Fruit fly (Drosophila melanogaster) whole organism, larva: ENCODE measurements around the gene CG11698.

ENCODE experiments used
- noc ChIP-seq: fragments of 200-800 bp; sonication (Bioruptor generic); optimal IDR thresholded peaks from 3 replicates; lab custom pipeline; 2019; ENCODE audit warnings: missing biosample characterization, mild to moderate bottlenecking, missing genetic modification characterization, moderate library complexity

CG11698 gene

dm6 chr3R:8353994-8354393 is 42.0 kb downstream of the CG11698 start:
- no peak for TF ChIP-seq noc

DNA sequence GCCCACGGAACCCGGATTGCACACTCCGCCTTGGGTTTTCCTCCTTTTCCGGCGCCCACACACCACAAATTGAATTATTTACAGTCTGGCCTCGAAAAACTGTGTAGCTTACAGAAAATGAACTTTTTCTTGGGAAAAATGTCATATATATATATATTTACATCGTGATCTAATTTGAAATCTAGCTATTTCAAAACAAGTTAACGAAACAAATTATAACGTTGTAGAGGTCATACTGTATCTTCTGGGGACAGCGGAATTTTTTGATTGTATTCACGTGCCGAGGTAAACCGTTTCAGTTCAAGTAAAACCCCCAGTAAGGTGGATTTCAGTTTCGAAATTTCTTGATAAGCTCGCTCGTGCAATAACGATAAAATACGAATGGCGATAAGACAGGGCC is 42.5 kb downstream of the CG11698 start:
- TF ChIP-seq noc: peak; percentile 23

- no peak for TF ChIP-seq noc
Measured at dm6 chr3R:8354969-8355368, 43.0 kb downstream of the CG11698 start.

DNA sequence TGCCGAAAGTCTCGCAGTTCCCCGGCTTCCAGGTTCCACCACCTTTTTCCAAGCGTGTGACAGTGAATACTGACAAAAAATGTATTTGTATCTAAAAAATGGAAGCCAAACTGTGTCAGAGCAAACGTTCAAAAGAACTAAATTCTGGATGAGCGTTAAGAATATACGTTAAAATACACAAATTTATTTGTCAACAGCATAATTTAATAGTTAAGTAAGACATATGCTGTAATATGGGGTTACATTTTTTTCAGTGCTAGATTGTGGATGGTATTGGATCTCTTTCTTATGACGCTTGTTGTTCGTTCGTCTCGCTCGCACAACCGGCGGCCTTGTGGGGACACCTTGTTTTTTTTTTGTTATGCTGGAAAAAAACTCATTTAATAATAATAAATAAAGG is 43.6 kb downstream of the CG11698 start:
- peak; percentile 78 for TF ChIP-seq noc

DNA sequence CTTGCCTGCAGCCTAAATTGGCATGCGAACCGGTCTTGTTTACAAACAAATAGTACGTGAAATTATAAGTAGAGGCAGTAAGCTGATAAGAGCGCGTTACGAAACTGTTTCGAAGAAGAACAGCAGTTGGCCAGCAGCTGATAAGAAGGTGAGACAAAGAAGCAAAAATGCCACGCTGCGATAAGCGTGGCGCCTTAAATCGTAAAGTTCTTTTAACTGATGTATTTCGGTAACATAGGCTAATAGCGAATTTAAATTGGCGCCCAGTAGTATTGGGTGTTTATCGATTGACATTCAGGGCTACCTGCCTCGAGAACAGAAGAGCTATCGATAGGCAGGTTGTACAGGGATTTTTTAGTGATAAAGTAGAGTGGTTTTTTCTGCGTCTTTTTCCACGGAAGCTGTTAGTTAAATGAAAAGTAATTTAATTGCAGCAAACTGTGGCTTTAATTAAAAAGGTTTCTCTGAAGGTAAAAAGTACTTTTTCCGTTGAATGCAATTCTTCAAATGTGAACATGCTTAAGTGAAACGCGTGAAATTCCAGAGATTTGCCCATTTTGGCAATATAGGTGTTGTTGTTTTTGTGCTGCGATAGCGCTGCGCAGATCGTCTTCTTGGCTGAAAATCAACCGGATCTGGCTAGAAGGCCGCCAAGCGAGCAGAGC is 44.8 kb downstream of the CG11698 start, which contains the start of gene stck:
TSS of gene stck (plus strand) at position 353 of the 665 bp plus-strand sequence.
- TF ChIP-seq noc: no peak

DNA sequence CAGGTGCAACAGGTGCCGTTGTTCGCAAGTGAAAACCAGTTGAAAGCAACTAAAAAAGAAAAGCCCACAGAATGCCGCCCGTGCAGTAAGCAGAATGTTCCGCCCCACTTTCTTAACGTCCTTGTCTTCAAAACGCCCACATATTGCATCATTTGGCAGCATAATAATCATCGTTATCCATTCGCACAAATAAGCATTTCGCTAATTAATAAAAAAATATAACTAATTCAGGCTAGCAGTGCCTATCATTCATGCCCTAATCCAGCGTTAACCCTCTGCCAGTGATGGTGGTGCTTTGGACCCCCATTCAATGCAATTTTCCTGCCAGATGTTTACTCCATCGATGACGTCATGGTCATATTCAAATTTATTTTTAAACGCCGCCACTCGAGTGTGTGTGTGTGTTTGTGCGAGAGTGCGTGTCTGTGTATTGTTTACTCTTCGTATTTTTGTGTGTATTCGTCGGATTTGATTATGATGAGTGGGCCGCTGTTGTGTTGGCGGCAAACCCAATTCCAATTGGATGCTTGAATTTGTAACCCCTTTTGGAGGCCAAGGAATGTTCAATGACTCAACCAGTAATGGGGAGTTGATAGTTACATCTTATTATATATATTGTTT is 45.5 kb downstream of the CG11698 start:
- no peak for TF ChIP-seq noc

- no peak for TF ChIP-seq noc
Measured at dm6 chr3R:8358004-8358403, 46.0 kb downstream of the CG11698 start.

DNA sequence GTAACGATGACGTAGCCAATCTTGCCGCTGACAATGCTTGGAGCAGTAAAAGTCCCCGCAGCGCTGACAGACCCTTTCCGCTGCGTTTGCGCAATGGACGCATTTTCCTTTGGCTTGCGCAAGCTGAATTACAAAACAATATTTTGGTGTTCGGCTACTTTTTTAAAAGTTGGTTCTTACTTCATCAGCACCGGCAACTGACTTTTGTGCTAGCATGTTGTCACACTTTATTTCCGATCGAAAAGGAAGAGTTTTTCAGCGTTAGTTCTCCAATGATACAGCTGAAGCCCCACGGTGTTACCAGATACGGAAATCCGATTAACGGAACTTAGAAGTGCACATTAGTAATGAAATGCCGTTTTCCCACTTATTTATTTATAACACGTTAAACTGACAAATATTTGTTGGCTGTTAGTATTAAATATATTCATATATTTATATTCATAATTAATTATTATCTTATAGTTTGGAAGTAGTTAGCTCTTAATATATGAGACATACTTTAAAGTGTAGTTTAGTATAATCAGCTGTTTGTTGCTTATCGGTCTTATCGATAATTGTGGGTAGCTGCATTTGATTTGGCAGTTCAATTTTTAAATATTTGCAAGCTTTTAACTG is 50.4 kb downstream of the CG11698 start, which contains the start of the genes Veneno and CG7963:
TSS of gene Veneno (minus strand) at position 296 of the 618 bp plus-strand sequence.
TSS of gene CG7963 (plus strand) at position 568 of the 618 bp plus-strand sequence.
- no peak for TF ChIP-seq noc
